Worm (Caenorhabditis elegans): ENCODE measurements around the gene set-12.

ce11 chrX:7776509-7777001 lies 40.5 kb upstream of the set-12 start, which contains the start of gene mec-7:
- TF ChIP-seq nhr-28 (tag; optimal IDR thresholded peaks at IDR 0.05) (no peak), ztf-11 (tag; optimal IDR thresholded peaks at IDR 0.05) (no peak), tbx-8 (GFP tag; optimal IDR thresholded peaks at IDR 0.05) (no peak), snpc-4 (tag; optimal IDR thresholded peaks at IDR 0.05) (no peak), mep-1 (tag; optimal IDR thresholded peaks at IDR 0.05) (no peak), bed-3 (GFP tag; optimal IDR thresholded peaks at IDR 0.05) (no peak), unc-62 (GFP tag; optimal IDR thresholded peaks at IDR 0.05) (no peak), pha-4 (tag; optimal IDR thresholded peaks at IDR 0.05) (no peak), unc-39 (tag; optimal IDR thresholded peaks at IDR 0.05) (no peak)

Measured in whole organism, mixed stage, embryonic.